Fruit fly (Drosophila melanogaster): ENCODE data around the gene loaf.

DNA sequence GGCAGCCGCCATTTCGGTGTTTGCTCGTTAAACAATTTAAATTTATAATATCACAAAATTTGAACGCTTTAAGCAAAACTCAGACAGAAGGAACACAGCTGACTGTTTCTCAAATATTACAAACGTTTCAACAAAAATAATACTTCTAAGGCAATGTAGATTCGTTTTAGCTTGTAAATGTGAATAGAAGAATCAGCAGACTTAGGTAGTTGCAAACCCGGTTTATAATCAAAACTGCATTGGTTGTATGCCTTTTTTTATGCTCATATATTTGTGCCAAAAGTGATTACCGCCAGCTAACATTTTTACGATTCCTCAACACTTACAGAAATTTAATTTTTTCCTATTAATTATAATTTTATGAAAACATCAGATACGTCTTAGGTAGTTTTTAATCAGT is 8.4 kb upstream of the loaf start, which contains the start of gene Tim13:
- no peak for TF ChIP-seq Lpt (GFP tag; optimal IDR thresholded peaks at IDR 0.05)
- TF ChIP-seq CG8119 (GFP tag; IDR thresholded peaks at IDR 0.05) = no peak
- TF ChIP-seq Sox102F (GFP tag; optimal IDR thresholded peaks at IDR 0.05) = no peak
- TF ChIP-seq fkh (GFP tag; optimal IDR thresholded peaks at IDR 0.05) = no peak
- no peak for TF ChIP-seq Hr39 (GFP tag; optimal IDR thresholded peaks at IDR 0.05)
- TF ChIP-seq CG3919 (GFP tag; optimal IDR thresholded peaks at IDR 0.05) = no peak
- TF ChIP-seq CG32006 (GFP tag; optimal IDR thresholded peaks at IDR 0.05) = no peak
- no peak for TF ChIP-seq pdm3 (GFP tag; optimal IDR thresholded peaks at IDR 0.05)
- no peak for TF ChIP-seq Eip75B (GFP tag; optimal IDR thresholded peaks at IDR 0.05)
- TF ChIP-seq Sox15 (GFP tag; optimal IDR thresholded peaks at IDR 0.05) = no peak
- no peak for TF ChIP-seq CG6854 (GFP tag; optimal IDR thresholded peaks at IDR 0.05)
- TF ChIP-seq Ets96B (tag; optimal IDR thresholded peaks at IDR 0.05) = no peak
- TF ChIP-seq CG11762 (GFP tag; optimal IDR thresholded peaks at IDR 0.05; ENCODE audit: insufficient read depth) = no peak
- no peak for TF ChIP-seq OdsH (GFP tag; optimal IDR thresholded peaks at IDR 0.05)
